Worm (Caenorhabditis elegans) whole organism, midembryonic: ENCODE results near the gene cyp-35C1.

ENCODE experiments used
- T22C8.4 ChIP-seq: fragments of 200-800 bp; sonication (Bioruptor generic); IDR thresholded peaks from 2 replicates; pipeline ENCODE4 v1.3.6; 2022; ENCODE audit warnings: missing genetic modification characterization, missing compliant biosample characterization
- cog-1 ChIP-seq: sonication (generic microtip); optimal IDR thresholded peaks from 2 replicates; lab custom pipeline; 2016; ENCODE audit warnings: missing genetic modification characterization, missing compliant biosample characterization
- flt-1 ChIP-seq: fragments of 200-800 bp; sonication (Bioruptor generic); IDR thresholded peaks from 2 replicates; pipeline ENCODE4 v1.3.6; 2022; ENCODE audit warnings: missing genetic modification characterization, missing compliant biosample characterization
- klf-2 ChIP-seq: fragments of 200-800 bp; sonication (Bioruptor generic); conservative IDR thresholded peaks from 2 replicates; pipeline ENCODE4 v1.3.6; 2022; ENCODE audit warnings: missing genetic modification reagents, missing genetic modification characterization, missing compliant biosample characterization
- med-1 ChIP-seq: sonication (generic microtip); optimal IDR thresholded peaks from 2 replicates; lab custom pipeline; 2017; ENCODE audit warnings: missing genetic modification characterization, mild to moderate bottlenecking, missing compliant biosample characterization, antibody characterized with exemption, missing genetic modification reagents; ENCODE audit not compliant: insufficient read depth
- ref-1 ChIP-seq: fragments of 200-800 bp; sonication (Bioruptor generic); conservative IDR thresholded peaks from 2 replicates; pipeline ENCODE4 v1.3.6; 2022; ENCODE audit warnings: missing genetic modification reagents, missing genetic modification characterization, missing compliant biosample characterization
- tab-1 ChIP-seq: fragments of 200-800 bp; sonication (Bioruptor generic); IDR thresholded peaks from 2 replicates; pipeline ENCODE4 v1.3.6; 2022; ENCODE audit warnings: missing genetic modification characterization, missing compliant biosample characterization
- ztf-23 ChIP-seq: fragments of 200-800 bp; sonication (Bioruptor generic); IDR thresholded peaks from 2 replicates; pipeline ENCODE4 v1.3.6; 2022; ENCODE audit warnings: missing genetic modification reagents, missing genetic modification characterization, missing compliant biosample characterization
- ztf-29 ChIP-seq: fragments of 200-800 bp; sonication (Bioruptor generic); IDR thresholded peaks from 2 replicates; pipeline ENCODE4 v1.3.6; 2022; ENCODE audit warnings: missing genetic modification reagents, missing genetic modification characterization, missing compliant biosample characterization

DNA sequence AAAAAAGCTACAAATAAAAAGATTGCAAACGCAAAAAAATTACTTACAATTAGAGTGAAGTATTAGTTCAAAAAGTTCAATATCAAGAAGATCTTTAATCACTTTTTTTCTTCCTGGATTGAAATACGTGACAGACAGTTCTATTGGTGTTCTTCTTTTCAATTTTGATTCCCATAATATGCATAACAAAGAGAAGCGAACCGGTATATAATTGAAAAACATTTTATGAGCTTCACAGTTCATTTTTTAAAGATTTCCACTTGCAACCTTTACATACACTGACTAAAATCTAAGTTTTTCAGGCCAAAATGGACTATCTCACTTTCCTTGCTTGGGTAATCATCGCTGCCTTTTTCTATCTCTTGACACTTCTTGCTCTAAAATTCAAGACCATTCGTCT, 21.8 kb downstream of the cyp-35C1 start, which contains the start of gene T22G5.1:
- TF ChIP-seq klf-2 (GFP tag; lab: Robert Waterston, UW) (no peak), med-1 (GFP tag; lab: Kevin White, UChicago) (no peak), ztf-23 (GFP tag; lab: Robert Waterston, UW) (no peak), flt-1 (GFP tag; lab: Robert Waterston, UW) (no peak), cog-1 (no peak), tab-1 (GFP tag; lab: Robert Waterston, UW) (no peak), ref-1 (GFP tag; lab: Robert Waterston, UW) (no peak), ztf-29 (GFP tag; lab: Robert Waterston, UW) (no peak), T22C8.4 (GFP tag; lab: Robert Waterston, UW) (no peak)
